Worm (Caenorhabditis elegans) whole organism, L4/young adult: ENCODE measurements around the gene irld-50.

ENCODE experiments used
- W03F9.2 ChIP-seq: fragments of 150-350 bp; optimal IDR thresholded peaks from 2 replicates; lab custom pipeline; 2014; ENCODE audit warnings: missing biosample characterization, missing genetic modification characterization
- him-1 ChIP-seq: sonication (generic microtip); optimal IDR thresholded peaks from 2 replicates; lab custom pipeline; 2016; ENCODE audit warnings: missing genotype, missing genetic modification reagents, missing genetic modification characterization, missing compliant biosample characterization

DNA sequence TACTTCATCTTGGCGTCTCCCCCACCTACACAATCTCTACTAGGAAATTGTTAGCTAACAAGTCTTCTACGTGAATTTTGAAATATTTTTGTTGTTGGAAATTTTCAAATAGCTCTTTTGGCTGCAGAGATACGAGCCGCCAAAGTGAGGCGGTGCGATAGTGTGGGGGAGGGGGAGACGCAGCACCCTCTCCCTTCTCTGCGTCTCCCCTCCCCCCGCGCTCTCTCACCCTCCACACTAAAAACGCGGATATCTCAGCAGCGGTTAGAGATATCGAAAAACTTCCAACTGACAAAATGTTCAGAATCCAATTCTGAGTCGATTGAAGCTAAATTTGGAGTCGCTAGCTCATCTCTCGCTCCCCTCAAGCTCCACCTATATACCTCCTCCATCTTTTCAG lies 18.8 kb downstream of the irld-50 start:
- TF ChIP-seq W03F9.2 (tag; lab: Kevin White, UChicago) (no peak), him-1 (tag; lab: Kevin White, UChicago) (no peak)
